Worm (Caenorhabditis elegans) whole organism, midembryonic: ENCODE measurements around the gene kel-3.

ENCODE experiments used
- klf-2 ChIP-seq: fragments of 200-800 bp; sonication (Bioruptor generic); conservative IDR thresholded peaks from 2 replicates; pipeline ENCODE4 v1.3.6; 2022; ENCODE audit warnings: missing genetic modification reagents, missing genetic modification characterization, missing compliant biosample characterization
- med-1 ChIP-seq: sonication (generic microtip); optimal IDR thresholded peaks from 2 replicates; lab custom pipeline; 2017; ENCODE audit warnings: missing genetic modification characterization, mild to moderate bottlenecking, missing compliant biosample characterization, antibody characterized with exemption, missing genetic modification reagents; ENCODE audit not compliant: insufficient read depth
- tab-1 ChIP-seq: fragments of 200-800 bp; sonication (Bioruptor generic); IDR thresholded peaks from 2 replicates; pipeline ENCODE4 v1.3.6; 2022; ENCODE audit warnings: missing genetic modification characterization, missing compliant biosample characterization

ce11 chrIII:13514470-13514869, 49.9 kb downstream of the kel-3 start, which contains the start of gene mlh-1:
- TF ChIP-seq med-1 (no peak), tab-1 (no peak), klf-2 (no peak)
